Worm (Caenorhabditis elegans) whole organism, young adult: ENCODE data around the gene K10H10.7.
A peak's percentile ranks its signal among the peaks of the same experiment; 100 is the strongest.

Experiments
- B0019.2 ChIP-seq: fragments of 200-800 bp; sonication (Bioruptor generic); conservative IDR thresholded peaks from 2 replicates; pipeline ENCODE4 v1.3.6; 2022; ENCODE audit warnings: missing genetic modification reagents, missing genetic modification characterization, missing compliant biosample characterization
- B0336.3 ChIP-seq: fragments of 200-800 bp; sonication (Bioruptor generic); IDR thresholded peaks from 2 replicates; pipeline ENCODE4 v1.3.6; 2022; ENCODE audit warnings: missing genetic modification characterization, missing compliant biosample characterization
- D2030.7 ChIP-seq: fragments of 200-800 bp; sonication (Bioruptor generic); IDR thresholded peaks from 2 replicates; pipeline ENCODE4 v1.3.6; 2022; ENCODE audit warnings: missing genetic modification reagents, missing genetic modification characterization, missing compliant biosample characterization
- F23B12.7 ChIP-seq: sonication (generic microtip); optimal IDR thresholded peaks from 2 replicates; lab custom pipeline; 2017; ENCODE audit warnings: missing genetic modification characterization, mild to moderate bottlenecking, missing compliant biosample characterization, antibody characterized with exemption, moderate library complexity; ENCODE audit not compliant: insufficient read depth
- F33H1.4 ChIP-seq: fragments of 200-800 bp; sonication (Bioruptor generic); IDR thresholded peaks from 2 replicates; pipeline ENCODE4 v1.3.6; 2022; ENCODE audit warnings: missing genetic modification reagents, missing genetic modification characterization, missing compliant biosample characterization
- F39B2.1 ChIP-seq: fragments of 200-800 bp; sonication (Bioruptor generic); IDR thresholded peaks from 2 replicates; pipeline ENCODE4 v1.3.6; 2022; ENCODE audit warnings: missing genetic modification reagents, missing genetic modification characterization, missing compliant biosample characterization
- F52B5.7 ChIP-seq: sonication (generic microtip); optimal IDR thresholded peaks from 2 replicates; lab custom pipeline; 2016; ENCODE audit warnings: mild to moderate bottlenecking, missing genetic modification characterization, missing compliant biosample characterization
- F57A8.1 ChIP-seq: fragments of 200-800 bp; sonication (Bioruptor generic); optimal IDR thresholded peaks from 2 replicates; lab custom pipeline; 2018; ENCODE audit warnings: mild to moderate bottlenecking, missing genetic modification characterization, moderate library complexity, missing compliant biosample characterization
- Y67H2A.10 ChIP-seq: fragments of 200-800 bp; sonication (Bioruptor generic); conservative IDR thresholded peaks from 2 replicates; pipeline ENCODE4 v1.3.6; 2022; ENCODE audit warnings: missing genetic modification reagents, missing genetic modification characterization, missing compliant biosample characterization
- akir-1 ChIP-seq: fragments of 200-800 bp; sonication (Bioruptor generic); optimal IDR thresholded peaks from 2 replicates; lab custom pipeline; 2018; ENCODE audit warnings: mild to moderate bottlenecking, missing genetic modification characterization, moderate library complexity, missing compliant biosample characterization
- aptf-2 ChIP-seq: fragments of 200-800 bp; sonication (Bioruptor generic); conservative IDR thresholded peaks from 2 replicates; pipeline ENCODE4 v1.3.6; 2022; ENCODE audit warnings: missing genetic modification reagents, missing genetic modification characterization, missing compliant biosample characterization
- atf-7 ChIP-seq: sonication (generic microtip); optimal IDR thresholded peaks from 2 replicates; lab custom pipeline; 2017; ENCODE audit warnings: mild to moderate bottlenecking, missing genetic modification characterization, missing compliant biosample characterization
- attf-6 ChIP-seq: fragments of 200-800 bp; sonication (Bioruptor generic); IDR thresholded peaks from 2 replicates; pipeline ENCODE4 v1.3.6; 2022; ENCODE audit warnings: missing genetic modification reagents, missing genetic modification characterization, missing compliant biosample characterization
- ccch-3 ChIP-seq: fragments of 200-800 bp; sonication (Bioruptor generic); optimal IDR thresholded peaks from 2 replicates; lab custom pipeline; 2018; ENCODE audit warnings: mild to moderate bottlenecking, missing genetic modification characterization, missing compliant biosample characterization
- ceh-100 ChIP-seq: fragments of 200-800 bp; sonication (Bioruptor generic); IDR thresholded peaks from 2 replicates; pipeline ENCODE4 v1.3.6; 2022; ENCODE audit warnings: missing genetic modification reagents, missing genetic modification characterization, missing compliant biosample characterization
- ceh-58 ChIP-seq: fragments of 200-800 bp; sonication (Bioruptor generic); IDR thresholded peaks from 2 replicates; pipeline ENCODE4 v1.3.6; 2022; ENCODE audit warnings: missing genetic modification characterization, missing compliant biosample characterization
- chd-7 ChIP-seq: sonication (generic microtip); optimal IDR thresholded peaks from 2 replicates; lab custom pipeline; 2016; ENCODE audit warnings: mild to moderate bottlenecking, missing genetic modification characterization, moderate library complexity, missing compliant biosample characterization
- dox-1 ChIP-seq: fragments of 200-800 bp; sonication (Bioruptor generic); IDR thresholded peaks from 2 replicates; pipeline ENCODE4 v1.3.6; 2022; ENCODE audit warnings: missing genetic modification reagents, missing genetic modification characterization, missing compliant biosample characterization
- dpff-1 ChIP-seq: sonication (generic microtip); optimal IDR thresholded peaks from 2 replicates; lab custom pipeline; 2017; ENCODE audit warnings: mild to moderate bottlenecking, missing genetic modification characterization, missing compliant biosample characterization
- efl-1 ChIP-seq: fragments of 150-350 bp; optimal IDR thresholded peaks from 2 replicates; lab custom pipeline; 2014; ENCODE audit warnings: missing biosample characterization, missing genetic modification reagents, missing genetic modification characterization
- egl-18 ChIP-seq: fragments of 200-800 bp; sonication (Bioruptor generic); IDR thresholded peaks from 2 replicates; pipeline ENCODE4 v1.3.6; 2022; ENCODE audit warnings: missing genetic modification reagents, missing genetic modification characterization, missing compliant biosample characterization
- ekl-4 ChIP-seq: fragments of 200-800 bp; sonication (Bioruptor generic); IDR thresholded peaks from 2 replicates; pipeline ENCODE4 v1.3.6; 2022; ENCODE audit warnings: missing genetic modification reagents, missing genetic modification characterization, missing compliant biosample characterization
- hlh-12 ChIP-seq: sonication (generic microtip); optimal IDR thresholded peaks from 2 replicates; lab custom pipeline; 2016; ENCODE audit warnings: missing genetic modification characterization, missing compliant biosample characterization
- hmg-20 ChIP-seq: fragments of 200-800 bp; sonication (Bioruptor generic); IDR thresholded peaks from 2 replicates; pipeline ENCODE4 v1.3.6; 2022; ENCODE audit warnings: missing genetic modification reagents, missing genetic modification characterization, missing compliant biosample characterization
- let-607 ChIP-seq, 2 experiments: fragments of 200-800 bp in 1 of 2; sonication (Bioruptor generic) in 1 of 2; sonication (generic microtip) in 1 of 2; optimal IDR thresholded peaks; 2 replicates each; lab custom pipeline; 2016 to 2018; ENCODE audit warnings: mild to moderate bottlenecking in 2 of 2, missing compliant biosample characterization in 2 of 2, missing genetic modification characterization in 2 of 2, moderate library complexity in 2 of 2, missing genotype in 1 of 2
- lin-54 ChIP-seq: fragments of 200-800 bp; sonication (Bioruptor generic); optimal IDR thresholded peaks from 2 replicates; lab custom pipeline; 2018; ENCODE audit warnings: mild to moderate bottlenecking, missing genetic modification characterization, missing compliant biosample characterization
- lir-1 ChIP-seq: fragments of 200-800 bp; sonication (Bioruptor generic); conservative IDR thresholded peaks from 2 replicates; pipeline ENCODE4 v1.3.6; 2022; ENCODE audit warnings: missing genetic modification reagents, missing genetic modification characterization, missing compliant biosample characterization
- lsl-1 ChIP-seq: fragments of 200-800 bp; sonication (Bioruptor generic); optimal IDR thresholded peaks from 2 replicates; lab custom pipeline; 2018; ENCODE audit warnings: mild to moderate bottlenecking, missing genetic modification characterization, moderate library complexity, missing compliant biosample characterization
- lsy-27 ChIP-seq: sonication (generic microtip); optimal IDR thresholded peaks from 2 replicates; lab custom pipeline; 2017; ENCODE audit warnings: missing genetic modification characterization, mild to moderate bottlenecking, missing compliant biosample characterization, antibody characterized with exemption, missing genotype, borderline replicate concordance; ENCODE audit not compliant: insufficient read depth
- madf-3 ChIP-seq: fragments of 200-800 bp; sonication (Bioruptor generic); IDR thresholded peaks from 2 replicates; pipeline ENCODE4 v1.3.6; 2022; ENCODE audit warnings: missing genetic modification reagents, missing genetic modification characterization, missing compliant biosample characterization
- madf-6 ChIP-seq: fragments of 200-800 bp; sonication (Bioruptor generic); IDR thresholded peaks from 2 replicates; pipeline ENCODE4 v1.3.6; 2022; ENCODE audit warnings: missing genetic modification reagents, missing genetic modification characterization, missing compliant biosample characterization
- mes-4 ChIP-seq: sonication (generic microtip); optimal IDR thresholded peaks from 2 replicates; lab custom pipeline; 2016; ENCODE audit warnings: missing genotype, missing genetic modification characterization, missing compliant biosample characterization
- mxl-1 ChIP-seq: sonication (generic microtip); optimal IDR thresholded peaks from 2 replicates; lab custom pipeline; 2016; ENCODE audit warnings: missing genetic modification characterization, missing compliant biosample characterization
- nfya-2 ChIP-seq: fragments of 200-800 bp; sonication (Bioruptor generic); IDR thresholded peaks from 2 replicates; pipeline ENCODE4 v1.3.6; 2022; ENCODE audit warnings: missing genetic modification reagents, missing genetic modification characterization, missing compliant biosample characterization
- nhr-179 ChIP-seq: sonication (generic microtip); optimal IDR thresholded peaks from 2 replicates; lab custom pipeline; 2016; ENCODE audit warnings: mild to moderate bottlenecking, missing genetic modification characterization, missing compliant biosample characterization
- nhr-27 ChIP-seq: fragments of 200-800 bp; sonication (Bioruptor generic); optimal IDR thresholded peaks from 2 replicates; lab custom pipeline; 2018; ENCODE audit warnings: mild to moderate bottlenecking, missing genetic modification characterization, moderate library complexity, missing compliant biosample characterization
- nhr-80 ChIP-seq: sonication (generic microtip); optimal IDR thresholded peaks from 2 replicates; lab custom pipeline; 2016; ENCODE audit warnings: missing genetic modification characterization, missing compliant biosample characterization
- pha-4 ChIP-seq: fragments of 150-350 bp; sonication (generic microtip); optimal IDR thresholded peaks from 2 replicates; lab custom pipeline; 2014; ENCODE audit warnings: missing biosample characterization, missing genetic modification reagents, missing genetic modification characterization
- rcor-1 ChIP-seq: fragments of 200-800 bp; sonication (Bioruptor generic); IDR thresholded peaks from 2 replicates; pipeline ENCODE4 v1.3.6; 2022; ENCODE audit warnings: missing genetic modification reagents, missing genetic modification characterization, missing compliant biosample characterization
- snpc-1.1 ChIP-seq: sonication (generic microtip); optimal IDR thresholded peaks from 2 replicates; lab custom pipeline; 2017; ENCODE audit warnings: missing genetic modification characterization, mild to moderate bottlenecking, missing compliant biosample characterization, antibody characterized with exemption, moderate library complexity, missing genotype, missing genetic modification reagents; ENCODE audit not compliant: insufficient read depth
- snpc-4 ChIP-seq, 5 experiments: fragments of 150-350 bp in 1 of 5; sonication (generic microtip) in 4 of 5; optimal IDR thresholded peaks; 2 replicates each; lab custom pipeline; 2014 to 2018; ENCODE audit warnings: missing genetic modification characterization in 5 of 5, missing biosample characterization in 3 of 5, antibody characterized with exemption in 2 of 5, mild to moderate bottlenecking in 2 of 5, missing compliant biosample characterization in 2 of 5, missing genotype in 2 of 5, moderate library complexity in 2 of 5, missing genetic modification reagents in 1 of 5
- tlf-1 ChIP-seq: fragments of 200-800 bp; sonication (Bioruptor generic); optimal IDR thresholded peaks from 2 replicates; lab custom pipeline; 2018; ENCODE audit warnings: mild to moderate bottlenecking, missing genetic modification characterization, missing compliant biosample characterization
- xnd-1 ChIP-seq: sonication (generic microtip); optimal IDR thresholded peaks from 2 replicates; lab custom pipeline; 2016; ENCODE audit warnings: missing genotype, missing genetic modification reagents, missing genetic modification characterization, missing compliant biosample characterization
- zfh-2 ChIP-seq: fragments of 200-800 bp; sonication (Bioruptor generic); conservative IDR thresholded peaks from 2 replicates; pipeline ENCODE4 v1.3.6; 2022; ENCODE audit warnings: missing genetic modification reagents, missing genetic modification characterization, missing compliant biosample characterization
- ztf-25 ChIP-seq: fragments of 200-800 bp; sonication (Bioruptor generic); IDR thresholded peaks from 2 replicates; pipeline ENCODE4 v1.3.6; 2022; ENCODE audit warnings: missing genetic modification reagents, missing genetic modification characterization, missing compliant biosample characterization

The K10H10.7 gene

DNA sequence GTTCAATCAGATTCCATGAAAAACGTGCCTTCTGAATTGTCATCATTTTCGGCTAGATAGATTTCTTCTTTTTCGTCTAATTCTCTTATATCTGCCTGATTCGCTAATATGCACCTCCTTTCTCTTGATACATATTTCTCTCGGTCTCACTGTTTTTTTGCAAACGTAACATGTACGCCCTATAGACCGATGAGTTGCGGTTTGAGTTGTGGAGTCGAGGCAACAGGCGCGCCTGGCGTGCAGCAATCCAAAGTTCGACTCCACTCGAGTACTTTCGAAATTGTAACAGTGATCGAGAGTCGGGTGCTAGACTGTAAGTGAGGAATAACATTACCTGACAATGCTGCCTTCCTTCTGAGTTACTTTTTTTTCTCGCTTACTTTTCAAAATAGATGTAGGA is 10.7 kb downstream of the K10H10.7 start (continued):
- TF ChIP-seq atf-7 (tag; lab: Kevin White, UChicago) = peak; percentile 86
- TF ChIP-seq pha-4 (tag; lab: Kevin White, UChicago) = no peak
- peak; percentile 94 for TF ChIP-seq dox-1 (GFP tag; lab: Robert Waterston, UW)
- TF ChIP-seq xnd-1 (tag; lab: Kevin White, UChicago) = no peak
- TF ChIP-seq ccch-3 (GFP tag; lab: Kevin White, UChicago) = no peak
- TF ChIP-seq mes-4 (tag; lab: Kevin White, UChicago) = peak; percentile 84
- peak; percentile 84 for TF ChIP-seq D2030.7 (GFP tag; lab: Robert Waterston, UW)
- no peak for TF ChIP-seq F39B2.1 (GFP tag; lab: Robert Waterston, UW)
- TF ChIP-seq zfh-2 = 0 out of 2 replicates have a peak, but pooled peaks have one; percentile 53
- TF ChIP-seq hmg-20 (GFP tag; lab: Robert Waterston, UW) = peak; percentile 78; the same call in 1 of the 2 replicates
- TF ChIP-seq lir-1 (GFP tag; lab: Robert Waterston, UW) = peak; percentile 67
- no peak for TF ChIP-seq nfya-2 (GFP tag; lab: Robert Waterston, UW)
- peak; percentile 95 for TF ChIP-seq mxl-1 (tag; lab: Kevin White, UChicago)
- peak; percentile 95 for TF ChIP-seq F52B5.7 (tag; lab: Kevin White, UChicago)
- 0 out of 2 replicates have a peak, but pooled peaks have one; percentile 66 for TF ChIP-seq attf-6 (GFP tag; lab: Robert Waterston, UW)
- TF ChIP-seq B0019.2 (GFP tag; lab: Robert Waterston, UW) = peak; percentile 42; the same call in 1 of the 2 replicates
- TF ChIP-seq snpc-1.1 (tag; lab: Kevin White, UChicago) = peak; percentile 86
- TF ChIP-seq ekl-4 (GFP tag; lab: Robert Waterston, UW) = peak; percentile 89
- no peak for TF ChIP-seq nhr-27 (tag; lab: Kevin White, UChicago)
- TF ChIP-seq lsy-27 (tag; lab: Kevin White, UChicago) = peak; percentile 58
- peak; percentile 67 for TF ChIP-seq lsl-1 (GFP tag; lab: Kevin White, UChicago)
- TF ChIP-seq aptf-2 (GFP tag; lab: Robert Waterston, UW) = peak; percentile 72; the same call in 1 of the 2 replicates
- no peak for TF ChIP-seq nhr-179
- peak; percentile 92 for TF ChIP-seq chd-7
- TF ChIP-seq snpc-4 (GFP tag; optimal IDR thresholded peaks at IDR 0.05; lab: Kevin White, UChicago) = peak; percentile 86
- TF ChIP-seq snpc-4 (tag; optimal IDR thresholded peaks at IDR 0.05; lab: Kevin White, UChicago) = peak; percentile 76 to 92 (median 88)
- peak; percentile 88 for TF ChIP-seq akir-1 (GFP tag; lab: Kevin White, UChicago)
- peak; percentile 96 for TF ChIP-seq F23B12.7 (tag; lab: Kevin White, UChicago)
- peak; percentile 31 for TF ChIP-seq hlh-12 (tag; lab: Kevin White, UChicago)
- TF ChIP-seq Y67H2A.10 (GFP tag; lab: Robert Waterston, UW) = peak; percentile 36; the same call in 1 of the 2 replicates
- TF ChIP-seq dpff-1 (tag; lab: Kevin White, UChicago) = no peak
- 0 out of 2 replicates have a peak, but pooled peaks have one; percentile 11 for TF ChIP-seq madf-3 (GFP tag; lab: Robert Waterston, UW)
- TF ChIP-seq F33H1.4 (GFP tag; lab: Robert Waterston, UW) = peak; percentile 54
- TF ChIP-seq rcor-1 (GFP tag; lab: Robert Waterston, UW) = peak; percentile 87
- TF ChIP-seq lin-54 (GFP tag; lab: Kevin White, UChicago) = peak; percentile 86
- TF ChIP-seq ceh-100 (GFP tag; lab: Robert Waterston, UW) = peak; percentile 67
- TF ChIP-seq efl-1 = peak; percentile 9
- peak; percentile 63 to 65 for TF ChIP-seq let-607 (tag; optimal IDR thresholded peaks at IDR 0.05; lab: Kevin White, UChicago)
- TF ChIP-seq B0336.3 (GFP tag; lab: Robert Waterston, UW) = peak; percentile 87
- peak; percentile 92 for TF ChIP-seq F57A8.1 (GFP tag; lab: Kevin White, UChicago)
- TF ChIP-seq madf-6 (GFP tag; lab: Robert Waterston, UW) = peak; percentile 78
- TF ChIP-seq egl-18 (GFP tag; lab: Robert Waterston, UW) = no peak
- TF ChIP-seq tlf-1 (GFP tag; lab: Kevin White, UChicago) = peak; percentile 60
- 0 out of 2 replicates have a peak, but pooled peaks have one; percentile 75 for TF ChIP-seq ceh-58
- TF ChIP-seq nhr-80 = peak; percentile 73
- TF ChIP-seq ztf-25 (GFP tag; lab: Robert Waterston, UW) = peak; percentile 93
